Worm (Caenorhabditis elegans): ENCODE measurements around the gene lgc-40.
A peak's percentile ranks its signal among the peaks of the same experiment; 100 is the strongest.

The lgc-40 gene

DNA sequence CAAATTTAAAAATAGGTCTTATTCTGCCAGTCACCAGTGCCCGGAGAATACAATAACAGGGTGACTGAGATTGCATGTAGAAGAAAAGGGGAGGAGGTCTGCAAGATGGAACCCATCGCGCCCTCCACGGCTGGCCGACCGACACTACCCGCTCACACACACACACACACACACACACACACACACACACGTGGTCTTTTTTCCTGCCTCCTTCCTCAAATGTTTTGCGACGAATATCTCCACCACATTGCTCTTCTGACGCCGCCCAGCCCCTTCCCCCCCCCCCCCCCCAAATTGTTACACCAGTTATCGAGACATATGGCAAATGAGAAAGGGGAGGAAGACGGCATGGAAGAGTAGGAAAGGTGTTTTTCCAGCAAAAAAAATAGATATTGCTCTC is 38.1 kb upstream of the lgc-40 start:
- TF ChIP-seq sma-9 (GFP tag; optimal IDR thresholded peaks at IDR 0.05) = peak; percentile 38
- no peak for TF ChIP-seq sma-9 (tag; optimal IDR thresholded peaks at IDR 0.05)
- peak; percentile 18 for TF ChIP-seq nhr-129 (tag; optimal IDR thresholded peaks at IDR 0.05)
- no peak for TF ChIP-seq alr-1 (tag; optimal IDR thresholded peaks at IDR 0.05)
- no peak for TF ChIP-seq blmp-1 (tag; optimal IDR thresholded peaks at IDR 0.05; ENCODE audit: insufficient read depth)
- no peak for TF ChIP-seq sem-4 (tag; optimal IDR thresholded peaks at IDR 0.05)
- TF ChIP-seq F13H6.1 (tag; optimal IDR thresholded peaks at IDR 0.05) = no peak
- TF ChIP-seq ceh-16 (tag; optimal IDR thresholded peaks at IDR 0.05) = no peak
- TF ChIP-seq mab-5 (tag; optimal IDR thresholded peaks at IDR 0.05) = no peak

DNA sequence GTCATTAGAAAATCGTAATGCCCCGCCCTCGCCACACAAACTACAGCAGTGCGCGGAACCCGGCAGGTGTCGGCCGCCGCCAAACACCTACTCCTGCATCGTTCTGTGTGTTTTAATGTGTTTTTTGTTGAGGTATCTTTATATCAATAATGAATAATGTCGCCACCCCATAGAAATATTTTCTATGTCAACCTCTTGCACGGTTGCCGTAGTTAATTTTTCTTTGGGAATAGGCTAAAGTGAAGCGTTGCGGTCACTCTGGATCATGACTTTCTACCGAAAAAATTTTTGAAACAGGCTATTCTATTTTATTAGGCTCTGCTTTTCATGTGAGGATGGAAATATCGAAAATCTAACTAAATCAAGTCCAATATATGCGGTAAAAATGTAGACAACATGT is 31.0 kb upstream of the lgc-40 start:
- TF ChIP-seq sma-3 (GFP tag; optimal IDR thresholded peaks at IDR 0.05) (peak; percentile 50), fos-1 (tag; optimal IDR thresholded peaks at IDR 0.05) (peak; percentile 11), gmeb-1 (tag; optimal IDR thresholded peaks at IDR 0.05) (no peak), mab-5 (tag; optimal IDR thresholded peaks at IDR 0.05) (no peak), F13H6.1 (tag; optimal IDR thresholded peaks at IDR 0.05) (peak; percentile 4), nhr-237 (tag; optimal IDR thresholded peaks at IDR 0.05) (no peak), ZK546.5 (tag; optimal IDR thresholded peaks at IDR 0.05) (no peak), nhr-6 (tag; optimal IDR thresholded peaks at IDR 0.05) (no peak), dmd-4 (tag; optimal IDR thresholded peaks at IDR 0.05) (no peak), lin-39 (tag; optimal IDR thresholded peaks at IDR 0.05) (no peak), sma-9 (GFP tag; optimal IDR thresholded peaks at IDR 0.05) (peak; percentile 59), sma-9 (tag; optimal IDR thresholded peaks at IDR 0.05) (no peak), nhr-23 (tag; optimal IDR thresholded peaks at IDR 0.05) (no peak), lin-13 (GFP tag; optimal IDR thresholded peaks at IDR 0.05) (peak; percentile 13), ztf-4 (tag; optimal IDR thresholded peaks at IDR 0.05) (no peak), skn-1 (tag; optimal IDR thresholded peaks at IDR 0.05) (no peak), nhr-21 (tag; optimal IDR thresholded peaks at IDR 0.05) (no peak), lin-11 (tag; optimal IDR thresholded peaks at IDR 0.05) (no peak), nhr-12 (tag; optimal IDR thresholded peaks at IDR 0.05) (no peak), elt-3 (tag; optimal IDR thresholded peaks at IDR 0.05) (no peak), ceh-82 (tag; optimal IDR thresholded peaks at IDR 0.05) (no peak), mbf-1 (tag; optimal IDR thresholded peaks at IDR 0.05) (no peak), nhr-25 (tag; optimal IDR thresholded peaks at IDR 0.05) (no peak), aly-2 (tag; optimal IDR thresholded peaks at IDR 0.05) (no peak), nhr-129 (tag; optimal IDR thresholded peaks at IDR 0.05) (no peak), nhr-10 (tag; optimal IDR thresholded peaks at IDR 0.05) (no peak), unc-39 (tag; optimal IDR thresholded peaks at IDR 0.05) (no peak), ztf-11 (tag; optimal IDR thresholded peaks at IDR 0.05) (no peak), ceh-16 (tag; optimal IDR thresholded peaks at IDR 0.05) (no peak), ama-1 (optimal IDR thresholded peaks at IDR 0.05) (peak; percentile 81), sem-4 (tag; optimal IDR thresholded peaks at IDR 0.05) (no peak), R02D3.7 (tag; optimal IDR thresholded peaks at IDR 0.05) (no peak), blmp-1 (tag; optimal IDR thresholded peaks at IDR 0.05; ENCODE audit: insufficient read depth) (no peak), snpc-4 (tag; optimal IDR thresholded peaks at IDR 0.05) (peak; percentile 97), unc-55 (GFP tag; optimal IDR thresholded peaks at IDR 0.05) (no peak), crh-2 (tag; optimal IDR thresholded peaks at IDR 0.05) (no peak), nhr-11 (tag; optimal IDR thresholded peaks at IDR 0.05) (no peak), peb-1 (tag; optimal IDR thresholded peaks at IDR 0.05) (no peak), elt-1 (tag; optimal IDR thresholded peaks at IDR 0.05) (no peak), alr-1 (tag; optimal IDR thresholded peaks at IDR 0.05) (no peak), Y55F3AM.14 (GFP tag; optimal IDR thresholded peaks at IDR 0.05) (no peak), nhr-77 (tag; optimal IDR thresholded peaks at IDR 0.05) (no peak), egl-27 (tag; optimal IDR thresholded peaks at IDR 0.05) (no peak)

- TF ChIP-seq ceh-16 (tag; optimal IDR thresholded peaks at IDR 0.05) = peak; percentile 9
- TF ChIP-seq C34F6.9 (tag; optimal IDR thresholded peaks at IDR 0.05) = no peak
- TF ChIP-seq nhr-11 (tag; optimal IDR thresholded peaks at IDR 0.05) = no peak
Measured at ce11 chrX:2330494-2330893, 29.4 kb upstream of the lgc-40 start.

All from whole organism, L2 larva.